Fruit fly (Drosophila melanogaster): ENCODE measurements around the gene Stt3A.

Stt3A gene

DNA sequence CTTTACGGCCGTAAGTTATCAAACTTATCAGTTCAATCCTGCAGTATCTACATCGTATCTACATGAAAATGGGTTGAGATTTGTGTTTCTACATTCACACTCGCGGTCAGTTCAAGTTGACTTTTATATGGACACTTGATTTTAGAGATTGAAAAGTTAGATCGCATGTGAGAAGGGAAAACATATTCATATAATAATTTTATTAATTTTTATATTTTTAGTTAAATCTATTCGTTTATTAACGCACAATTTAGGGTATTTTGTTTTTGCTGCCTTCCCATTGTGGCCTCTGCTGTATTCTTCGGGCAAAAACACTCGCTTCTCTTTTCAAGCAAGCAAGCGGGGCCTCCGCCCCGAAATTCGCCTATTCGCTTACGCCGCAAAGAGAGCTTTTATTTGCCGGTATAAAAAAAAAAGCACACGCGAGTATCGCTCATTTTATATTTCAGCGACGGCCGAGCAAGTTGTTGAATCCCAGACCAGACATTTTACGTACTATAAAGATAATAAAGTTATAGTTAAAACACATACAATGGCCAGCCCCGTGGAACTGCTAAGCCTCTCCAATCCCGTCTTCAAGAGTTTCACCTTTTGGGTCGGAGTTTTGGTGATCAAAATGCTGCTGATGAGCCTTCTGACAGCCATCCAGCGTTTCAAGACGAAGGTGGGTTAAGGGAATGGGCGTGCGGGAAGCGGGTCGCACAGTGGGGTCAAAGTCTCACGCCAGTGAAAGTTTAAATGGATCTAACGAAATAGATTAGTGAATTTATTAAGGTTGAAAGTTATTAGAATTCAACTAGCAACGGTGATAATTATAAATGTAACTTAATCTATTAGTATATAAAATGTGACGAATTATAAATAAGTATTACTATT, 10.9 kb downstream of the Stt3A start (continued):
- TF ChIP-seq zen (tag; optimal IDR thresholded peaks at IDR 0.05) = peak; percentile 85
- 0 out of 2 replicates have a peak, but pooled peaks have one; percentile 24 for TF ChIP-seq unc-4 (GFP tag; IDR thresholded peaks at IDR 0.05; ENCODE audit: partially characterized antibody)
- no peak for TF ChIP-seq pnt (GFP tag; optimal IDR thresholded peaks at IDR 0.05)
- TF ChIP-seq HHEX (GFP tag; optimal IDR thresholded peaks at IDR 0.05) = peak; percentile 89
- TF ChIP-seq trem (tag; optimal IDR thresholded peaks at IDR 0.05) = peak; percentile 90
- peak; percentile 71 for TF ChIP-seq al (GFP tag; IDR thresholded peaks at IDR 0.05)
- no peak for TF ChIP-seq Mes4 (GFP tag; optimal IDR thresholded peaks at IDR 0.05)
- peak; percentile 86 for TF ChIP-seq CG11247 (GFP tag; IDR thresholded peaks at IDR 0.05)
- TF ChIP-seq yki (optimal IDR thresholded peaks at IDR 0.05) = no peak
- peak in 1 of 2 experiments; percentile 44 for TF ChIP-seq insv (GFP tag; optimal IDR thresholded peaks at IDR 0.05)
- peak; percentile 69 for TF ChIP-seq gsb (GFP tag; IDR thresholded peaks at IDR 0.05)
- TF ChIP-seq CG9727 (GFP tag; optimal IDR thresholded peaks at IDR 0.05) = peak; percentile 88
- TF ChIP-seq Fer1 (GFP tag; optimal IDR thresholded peaks at IDR 0.05) = peak; percentile 95
- TF ChIP-seq CG14860 (GFP tag; IDR thresholded peaks at IDR 0.05; ENCODE audit: partially characterized antibody) = no peak
- TF ChIP-seq CG18599 (GFP tag; optimal IDR thresholded peaks at IDR 0.05) = peak; percentile 94
- peak; percentile 26; the same call in 1 of the 2 replicates for TF ChIP-seq GATAe (GFP tag; conservative IDR thresholded peaks at IDR 0.05)
- peak; percentile 5 for TF ChIP-seq gro (GFP tag; optimal IDR thresholded peaks at IDR 0.05)
- 0 out of 2 replicates have a peak, but pooled peaks have one; percentile 38 for TF ChIP-seq toy (GFP tag; IDR thresholded peaks at IDR 0.05)
- peak; percentile 87 for TF ChIP-seq Dbx (GFP tag; IDR thresholded peaks at IDR 0.05)
- no peak for TF ChIP-seq CG12236 (GFP tag; optimal IDR thresholded peaks at IDR 0.05)
- TF ChIP-seq CG11696 (GFP tag; IDR thresholded peaks at IDR 0.05) = peak; percentile 98
- peak; percentile 90 for TF ChIP-seq nmo (GFP tag; optimal IDR thresholded peaks at IDR 0.05)
- TF ChIP-seq CG17361 (GFP tag; IDR thresholded peaks at IDR 0.05) = peak; percentile 83
- peak; percentile 93 for TF ChIP-seq CG17359 (tag; optimal IDR thresholded peaks at IDR 0.05)
- TF ChIP-seq CG32772 (GFP tag; IDR thresholded peaks at IDR 0.05) = peak; percentile 84
- no peak for TF ChIP-seq jumu (GFP tag; optimal IDR thresholded peaks at IDR 0.05)
- TF ChIP-seq Usf (GFP tag; optimal IDR thresholded peaks at IDR 0.05) = peak; percentile 68
- peak; percentile 78 for TF ChIP-seq sens-2 (GFP tag; IDR thresholded peaks at IDR 0.05)
- peak; percentile 53 for TF ChIP-seq CG15073 (GFP tag; optimal IDR thresholded peaks at IDR 0.05)
- peak; percentile 93 for TF ChIP-seq Rfx (GFP tag; IDR thresholded peaks at IDR 0.05)
- TF ChIP-seq salm (tag; optimal IDR thresholded peaks at IDR 0.05) = peak; percentile 91
- peak; percentile 89 for TF ChIP-seq CG8388 (GFP tag; optimal IDR thresholded peaks at IDR 0.05)
- peak; percentile 84 for TF ChIP-seq CG14014 (GFP tag; IDR thresholded peaks at IDR 0.05)
- TF ChIP-seq eyg (GFP tag; optimal IDR thresholded peaks at IDR 0.05) = no peak
- no peak for TF ChIP-seq sc (optimal IDR thresholded peaks at IDR 0.05)
- TF ChIP-seq sc (GFP tag; optimal IDR thresholded peaks at IDR 0.05) = peak; percentile 68
- peak; percentile 85 for TF ChIP-seq Mrtf (GFP tag; IDR thresholded peaks at IDR 0.05)
- TF ChIP-seq CG42726 (GFP tag; IDR thresholded peaks at IDR 0.05; ENCODE audit: partially characterized antibody) = 0 out of 2 replicates have a peak, but pooled peaks have one; percentile 9
- TF ChIP-seq tgo (GFP tag; IDR thresholded peaks at IDR 0.05) = peak; percentile 92
- TF ChIP-seq jigr1 (GFP tag; IDR thresholded peaks at IDR 0.05) = peak; percentile 57; the same call in 2 of the 3 replicates
- peak; percentile 97 for TF ChIP-seq vvl (GFP tag; IDR thresholded peaks at IDR 0.05)
- peak; percentile 80 for TF ChIP-seq CG2875 (GFP tag; optimal IDR thresholded peaks at IDR 0.05)
- no peak for TF ChIP-seq gcm2 (GFP tag; optimal IDR thresholded peaks at IDR 0.05)
- no peak for TF ChIP-seq CkIIα-i1 (GFP tag; IDR thresholded peaks at IDR 0.05)
- peak; percentile 94 for TF ChIP-seq dysf (GFP tag; IDR thresholded peaks at IDR 0.05)
- peak; percentile 95 for TF ChIP-seq gem (tag; optimal IDR thresholded peaks at IDR 0.05)
- TF ChIP-seq CG2889 (GFP tag; IDR thresholded peaks at IDR 0.05) = peak; percentile 81
- TF ChIP-seq Sin3A (optimal IDR thresholded peaks at IDR 0.05) = no peak
- no peak for TF ChIP-seq HLH4C (GFP tag; IDR thresholded peaks at IDR 0.05; ENCODE audit: partially characterized antibody)
- no peak for TF ChIP-seq gt (GFP tag; IDR thresholded peaks at IDR 0.05)
